Fruit fly (Drosophila melanogaster) whole organism: ENCODE measurements around the gene CG6013.

Source experiments
- pan ChIP-seq: fragments of >200 bp; optimal IDR thresholded peaks from 2 replicates; lab custom pipeline; 2017
- psq ChIP-seq: fragments of >200 bp; optimal IDR thresholded peaks from 2 replicates; lab custom pipeline; 2017

dm6 chr3R:18989819-18990137 is 41.5 kb upstream of the CG6013 start:
- TF ChIP-seq psq (lab: Kevin White, UChicago), result no peak
- no peak for TF ChIP-seq pan (lab: Kevin White, UChicago)
